Fruit fly (Drosophila melanogaster): ENCODE measurements around the gene CG5614.

Gene CG5614

DNA sequence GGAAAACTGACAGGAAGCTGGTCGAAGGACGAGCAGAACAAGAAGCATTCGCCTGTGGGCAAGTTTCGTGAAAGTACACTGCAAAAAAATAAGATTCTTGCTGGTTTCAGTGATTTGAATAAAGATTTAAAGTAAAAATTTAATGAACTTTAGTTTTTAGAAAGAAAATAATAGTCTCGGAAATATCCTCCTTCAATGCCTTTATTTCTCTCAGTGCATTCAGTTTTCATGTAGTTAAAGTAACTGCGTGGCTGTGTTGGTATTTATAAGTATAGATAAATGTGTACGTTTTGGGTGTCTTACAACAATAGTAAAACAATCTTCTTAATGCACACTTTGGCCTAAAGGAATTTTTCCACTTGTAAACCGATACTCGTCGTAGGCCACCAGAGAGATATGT is 4.7 kb downstream of the CG5614 start:
- TF ChIP-seq CG18599 (GFP tag; optimal IDR thresholded peaks at IDR 0.05), result peak; percentile 45
- peak; percentile 26 for TF ChIP-seq Meics (GFP tag; optimal IDR thresholded peaks at IDR 0.05)
- TF ChIP-seq B-H1 (GFP tag; IDR thresholded peaks at IDR 0.05), result 0 out of 3 replicates have a peak, but pooled peaks have one; percentile 24
- no peak for TF ChIP-seq CG6654 (GFP tag; optimal IDR thresholded peaks at IDR 0.05)
- peak; percentile 0 for TF ChIP-seq bab2 (GFP tag; optimal IDR thresholded peaks at IDR 0.05)
- 0 out of 3 replicates have a peak, but pooled peaks have one; percentile 19 for TF ChIP-seq dysf (GFP tag; IDR thresholded peaks at IDR 0.05)
- TF ChIP-seq slbo (GFP tag; IDR thresholded peaks at IDR 0.05), result peak; percentile 54
- 0 out of 2 replicates have a peak, but pooled peaks have one; percentile 9 for TF ChIP-seq lmd (GFP tag; IDR thresholded peaks at IDR 0.05)
- TF ChIP-seq Hr51 (GFP tag; optimal IDR thresholded peaks at IDR 0.05), result peak in 1 of 2 experiments; percentile 4
- peak; percentile 20 for TF ChIP-seq CoRest (tag; optimal IDR thresholded peaks at IDR 0.05)
- no peak for TF ChIP-seq CG11093 (GFP tag; IDR thresholded peaks at IDR 0.05)
- TF ChIP-seq CG17328 (GFP tag; IDR thresholded peaks at IDR 0.05), result 0 out of 2 replicates have a peak, but pooled peaks have one; percentile 21
- TF ChIP-seq CG3847 (GFP tag; IDR thresholded peaks at IDR 0.05), result 0 out of 2 replicates have a peak, but pooled peaks have one; percentile 16
- TF ChIP-seq pita (GFP tag; optimal IDR thresholded peaks at IDR 0.05), result no peak
- peak; percentile 18 for TF ChIP-seq lab (GFP tag; optimal IDR thresholded peaks at IDR 0.05)
- TF ChIP-seq prd (optimal IDR thresholded peaks at IDR 0.05), result no peak
- TF ChIP-seq prd (GFP tag; IDR thresholded peaks at IDR 0.05), result 0 out of 3 replicates have a peak, but pooled peaks have one; percentile 26
- peak; percentile 14 for TF ChIP-seq Hmr (GFP tag; optimal IDR thresholded peaks at IDR 0.05)
- peak; percentile 20 for TF ChIP-seq Hsf (GFP tag; optimal IDR thresholded peaks at IDR 0.05)
- TF ChIP-seq Oli (tag; optimal IDR thresholded peaks at IDR 0.05), result peak; percentile 9
- peak; percentile 44 for TF ChIP-seq CG11504 (tag; optimal IDR thresholded peaks at IDR 0.05)
- TF ChIP-seq chif (GFP tag; optimal IDR thresholded peaks at IDR 0.05), result no peak
- 0 out of 2 replicates have a peak, but pooled peaks have one; percentile 11 for TF ChIP-seq CG14014 (GFP tag; IDR thresholded peaks at IDR 0.05)
- TF ChIP-seq CG2120 (GFP tag; optimal IDR thresholded peaks at IDR 0.05), result peak; percentile 38
- TF ChIP-seq CG2199 (GFP tag; IDR thresholded peaks at IDR 0.05), result no peak
- peak; percentile 56 for TF ChIP-seq sens (GFP tag)
- TF ChIP-seq CG14441 (GFP tag; IDR thresholded peaks at IDR 0.05), result peak; percentile 32; the same call in 1 of the 2 replicates
- no peak for TF ChIP-seq CG2678 (tag; optimal IDR thresholded peaks at IDR 0.05)
- peak; percentile 1 for TF ChIP-seq Fer3 (tag; optimal IDR thresholded peaks at IDR 0.05)
- TF ChIP-seq bbx (GFP tag; IDR thresholded peaks at IDR 0.05; ENCODE audit: partially characterized antibody), result no peak
- no peak for TF ChIP-seq ham (GFP tag; IDR thresholded peaks at IDR 0.05)
- 0 out of 2 replicates have a peak, but pooled peaks have one; percentile 31 for TF ChIP-seq Rfx (GFP tag; IDR thresholded peaks at IDR 0.05)

DNA sequence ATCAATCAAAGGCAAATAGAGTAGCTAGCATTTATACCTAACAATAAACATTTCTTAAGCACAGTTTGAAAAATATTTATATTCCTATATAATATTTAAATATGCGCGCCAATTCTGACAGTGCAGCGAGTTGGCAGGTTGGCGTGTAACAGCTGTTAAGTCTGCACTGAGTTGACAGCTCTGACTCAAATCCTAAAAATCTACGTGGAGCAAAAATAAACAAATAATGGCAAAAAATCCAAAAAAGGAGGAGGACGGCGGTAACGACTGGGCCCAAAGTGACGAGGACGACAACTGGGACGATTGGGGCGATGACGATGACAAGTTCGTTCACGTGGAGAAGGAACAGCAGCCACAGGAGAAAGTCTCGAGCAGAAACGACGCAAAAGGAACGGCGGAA is 6.9 kb downstream of the CG5614 start, which contains the start of gene CG9590:
CG9590 (plus strand) TSS at position 166 of the 400 bp plus-strand sequence.
- TF ChIP-seq sna (GFP tag; IDR thresholded peaks at IDR 0.05; ENCODE audit: partially characterized antibody) (0 out of 2 replicates have a peak, but pooled peaks have one; percentile 46), MBD-R2 (GFP tag; IDR thresholded peaks at IDR 0.05) (peak; percentile 87), zen2 (GFP tag; IDR thresholded peaks at IDR 0.05; ENCODE audit: partially characterized antibody) (no peak), CG18262 (tag; optimal IDR thresholded peaks at IDR 0.05) (no peak), E2f2 (GFP tag; IDR thresholded peaks at IDR 0.05) (peak; percentile 96), klu (GFP tag; IDR thresholded peaks at IDR 0.05) (no peak), hbn (GFP tag; IDR thresholded peaks at IDR 0.05; ENCODE audit: partially characterized antibody) (no peak), cad (GFP tag; optimal IDR thresholded peaks at IDR 0.05) (no peak), gt (GFP tag; IDR thresholded peaks at IDR 0.05) (no peak), fu2 (GFP tag; optimal IDR thresholded peaks at IDR 0.05) (no peak), CG11504 (tag; optimal IDR thresholded peaks at IDR 0.05) (no peak), cato (GFP tag; optimal IDR thresholded peaks at IDR 0.05; ENCODE audit: borderline replicate concordance) (no peak), chm (GFP tag; IDR thresholded peaks at IDR 0.05) (no peak), pb (GFP tag; optimal IDR thresholded peaks at IDR 0.05) (no peak), MESR4 (GFP tag; optimal IDR thresholded peaks at IDR 0.05) (peak; percentile 57), CG14441 (GFP tag; IDR thresholded peaks at IDR 0.05) (no peak), H2.0 (GFP tag; IDR thresholded peaks at IDR 0.05) (no peak), CG15514 (GFP tag; optimal IDR thresholded peaks at IDR 0.05) (peak; percentile 1), trem (tag; optimal IDR thresholded peaks at IDR 0.05) (peak; percentile 99), amos (GFP tag; IDR thresholded peaks at IDR 0.05; ENCODE audit: partially characterized antibody) (peak; percentile 9; the same call in 1 of the 2 replicates), dmrt99B (tag; optimal IDR thresholded peaks at IDR 0.05) (no peak)

All from whole organism, embryonic.